Worm (Caenorhabditis elegans) whole organism, young adult: ENCODE measurements around the gene dnj-25.

Experiments
- C06A6.2 ChIP-seq: fragments of 200-800 bp; sonication (Bioruptor generic); conservative IDR thresholded peaks from 2 replicates; pipeline ENCODE4 v1.3.6; 2022; ENCODE audit warnings: missing genetic modification characterization, missing compliant biosample characterization
- C17E4.6 ChIP-seq: fragments of 200-800 bp; sonication (Bioruptor generic); IDR thresholded peaks from 2 replicates; pipeline ENCODE4 v1.3.6; 2022; ENCODE audit warnings: missing genetic modification reagents, missing genetic modification characterization, missing compliant biosample characterization
- F33H1.4 ChIP-seq: fragments of 200-800 bp; sonication (Bioruptor generic); IDR thresholded peaks from 2 replicates; pipeline ENCODE4 v1.3.6; 2022; ENCODE audit warnings: missing genetic modification reagents, missing genetic modification characterization, missing compliant biosample characterization
- F39B2.1 ChIP-seq: fragments of 200-800 bp; sonication (Bioruptor generic); IDR thresholded peaks from 2 replicates; pipeline ENCODE4 v1.3.6; 2022; ENCODE audit warnings: missing genetic modification reagents, missing genetic modification characterization, missing compliant biosample characterization
- K12H6.12 ChIP-seq: fragments of 200-800 bp; sonication (Bioruptor generic); optimal IDR thresholded peaks from 2 replicates; lab custom pipeline; 2018; ENCODE audit warnings: mild to moderate bottlenecking, missing genetic modification characterization, missing compliant biosample characterization
- T07F8.4 ChIP-seq: sonication (generic microtip); optimal IDR thresholded peaks from 2 replicates; lab custom pipeline; 2016; ENCODE audit warnings: mild to moderate bottlenecking, missing genetic modification characterization, moderate library complexity, missing compliant biosample characterization
- T26A5.8 ChIP-seq: sonication (generic microtip); optimal IDR thresholded peaks from 2 replicates; lab custom pipeline; 2016; ENCODE audit warnings: missing genetic modification characterization, missing compliant biosample characterization
- Y53F4B.3 ChIP-seq: fragments of 200-800 bp; sonication (Bioruptor generic); IDR thresholded peaks from 2 replicates; pipeline ENCODE4 v1.3.6; 2022; ENCODE audit warnings: missing genetic modification reagents, missing genetic modification characterization, missing compliant biosample characterization
- Y56A3A.18 ChIP-seq: fragments of 200-800 bp; sonication (Bioruptor generic); IDR thresholded peaks from 2 replicates; pipeline ENCODE4 v1.3.6; 2022; ENCODE audit warnings: missing genetic modification reagents, missing genetic modification characterization, missing compliant biosample characterization
- aptf-2 ChIP-seq: fragments of 200-800 bp; sonication (Bioruptor generic); conservative IDR thresholded peaks from 2 replicates; pipeline ENCODE4 v1.3.6; 2022; ENCODE audit warnings: missing genetic modification reagents, missing genetic modification characterization, missing compliant biosample characterization
- atf-7 ChIP-seq: sonication (generic microtip); optimal IDR thresholded peaks from 2 replicates; lab custom pipeline; 2017; ENCODE audit warnings: mild to moderate bottlenecking, missing genetic modification characterization, missing compliant biosample characterization
- attf-5 ChIP-seq: fragments of 200-800 bp; sonication (Bioruptor generic); optimal IDR thresholded peaks from 2 replicates; lab custom pipeline; 2018; ENCODE audit warnings: mild to moderate bottlenecking, missing genetic modification characterization, missing compliant biosample characterization
- cebp-1 ChIP-seq, 2 experiments: fragments of 200-800 bp in 1 of 2; sonication (Bioruptor generic) in 1 of 2; sonication (generic microtip) in 1 of 2; IDR thresholded peaks in 1 of 2; optimal IDR thresholded peaks in 1 of 2; 2 replicates each; pipeline versions ENCODE4 v1.3.6 to Lab custom; 2017 to 2022; ENCODE audit warnings: missing compliant biosample characterization in 2 of 2, missing genetic modification characterization in 2 of 2, mild to moderate bottlenecking in 1 of 2, missing genetic modification reagents in 1 of 2, moderate library complexity in 1 of 2
- dpff-1 ChIP-seq: sonication (generic microtip); optimal IDR thresholded peaks from 2 replicates; lab custom pipeline; 2017; ENCODE audit warnings: mild to moderate bottlenecking, missing genetic modification characterization, missing compliant biosample characterization
- dpl-1 ChIP-seq: fragments of 150-350 bp; optimal IDR thresholded peaks from 2 replicates; lab custom pipeline; 2014; ENCODE audit warnings: missing biosample characterization, missing genetic modification reagents, missing genetic modification characterization
- efl-1 ChIP-seq: fragments of 150-350 bp; optimal IDR thresholded peaks from 2 replicates; lab custom pipeline; 2014; ENCODE audit warnings: missing biosample characterization, missing genetic modification reagents, missing genetic modification characterization
- egrh-3 ChIP-seq: fragments of 200-800 bp; sonication (Bioruptor generic); IDR thresholded peaks from 2 replicates; pipeline ENCODE4 v1.3.6; 2022; ENCODE audit warnings: missing genetic modification reagents, missing genetic modification characterization, missing compliant biosample characterization
- ekl-4 ChIP-seq: fragments of 200-800 bp; sonication (Bioruptor generic); IDR thresholded peaks from 2 replicates; pipeline ENCODE4 v1.3.6; 2022; ENCODE audit warnings: missing genetic modification reagents, missing genetic modification characterization, missing compliant biosample characterization
- him-1 ChIP-seq: sonication (generic microtip); optimal IDR thresholded peaks from 2 replicates; lab custom pipeline; 2016; ENCODE audit warnings: missing genotype, missing genetic modification reagents, missing genetic modification characterization, missing compliant biosample characterization
- hmg-1.2 ChIP-seq: fragments of 200-800 bp; sonication (Bioruptor generic); IDR thresholded peaks from 2 replicates; pipeline ENCODE4 v1.3.6; 2022; ENCODE audit warnings: missing genetic modification reagents, missing genetic modification characterization, missing compliant biosample characterization
- hrde-1 ChIP-seq: sonication (generic microtip); optimal IDR thresholded peaks from 2 replicates; lab custom pipeline; 2016; ENCODE audit warnings: missing genetic modification characterization, mild to moderate bottlenecking, missing compliant biosample characterization, moderate library complexity, missing genotype, missing genetic modification reagents, borderline replicate concordance
- lin-40 ChIP-seq: sonication (generic microtip); optimal IDR thresholded peaks from 2 replicates; lab custom pipeline; 2016; ENCODE audit warnings: missing genetic modification characterization, mild to moderate bottlenecking, missing compliant biosample characterization, missing genotype, missing genetic modification reagents
- lin-54 ChIP-seq: fragments of 200-800 bp; sonication (Bioruptor generic); optimal IDR thresholded peaks from 2 replicates; lab custom pipeline; 2018; ENCODE audit warnings: mild to moderate bottlenecking, missing genetic modification characterization, missing compliant biosample characterization
- lir-1 ChIP-seq: fragments of 200-800 bp; sonication (Bioruptor generic); conservative IDR thresholded peaks from 2 replicates; pipeline ENCODE4 v1.3.6; 2022; ENCODE audit warnings: missing genetic modification reagents, missing genetic modification characterization, missing compliant biosample characterization
- lsy-27 ChIP-seq: sonication (generic microtip); optimal IDR thresholded peaks from 2 replicates; lab custom pipeline; 2017; ENCODE audit warnings: missing genetic modification characterization, mild to moderate bottlenecking, missing compliant biosample characterization, antibody characterized with exemption, missing genotype, borderline replicate concordance; ENCODE audit not compliant: insufficient read depth
- madf-6 ChIP-seq: fragments of 200-800 bp; sonication (Bioruptor generic); IDR thresholded peaks from 2 replicates; pipeline ENCODE4 v1.3.6; 2022; ENCODE audit warnings: missing genetic modification reagents, missing genetic modification characterization, missing compliant biosample characterization
- mel-28 ChIP-seq: sonication (generic microtip); optimal IDR thresholded peaks from 2 replicates; lab custom pipeline; 2016; ENCODE audit warnings: borderline replicate concordance, mild to moderate bottlenecking, missing genetic modification characterization, missing compliant biosample characterization
- nhr-120 ChIP-seq: fragments of 200-800 bp; sonication (Bioruptor generic); IDR thresholded peaks from 2 replicates; pipeline ENCODE4 v1.3.6; 2022; ENCODE audit warnings: missing genetic modification characterization, missing compliant biosample characterization
- pbrm-1 ChIP-seq: fragments of 200-800 bp; sonication (Bioruptor generic); IDR thresholded peaks from 2 replicates; pipeline ENCODE4 v1.3.6; 2022; ENCODE audit warnings: missing genetic modification reagents, missing genetic modification characterization, missing compliant biosample characterization
- rpc-1 ChIP-seq, 2 experiments: fragments of 150-350 bp in 1 of 2; sonication (generic microtip) in 1 of 2; optimal IDR thresholded peaks; 2 replicates each; lab custom pipeline; 2014 to 2018; ENCODE audit warnings: missing biosample characterization in 1 of 2, missing genetic modification characterization in 1 of 2, missing genetic modification reagents in 1 of 2, missing genotype in 1 of 2
- snpc-3.4 ChIP-seq: sonication (generic microtip); optimal IDR thresholded peaks from 2 replicates; lab custom pipeline; 2017; ENCODE audit warnings: missing genetic modification characterization, mild to moderate bottlenecking, missing compliant biosample characterization, antibody characterized with exemption, moderate library complexity, missing genotype, missing genetic modification reagents
- snpc-4 ChIP-seq, 5 experiments: fragments of 150-350 bp in 1 of 5; sonication (generic microtip) in 4 of 5; optimal IDR thresholded peaks; 2 replicates each; lab custom pipeline; 2014 to 2018; ENCODE audit warnings: missing genetic modification characterization in 5 of 5, missing biosample characterization in 3 of 5, antibody characterized with exemption in 2 of 5, mild to moderate bottlenecking in 2 of 5, missing compliant biosample characterization in 2 of 5, missing genotype in 2 of 5, moderate library complexity in 2 of 5, missing genetic modification reagents in 1 of 5
- tbx-9 ChIP-seq: sonication (generic microtip); optimal IDR thresholded peaks from 2 replicates; lab custom pipeline; 2016; ENCODE audit warnings: borderline replicate concordance, missing genetic modification characterization, inconsistent platforms, missing compliant biosample characterization
- unc-62 ChIP-seq: fragments of 150-350 bp; optimal IDR thresholded peaks from 2 replicates; lab custom pipeline; 2014; ENCODE audit warnings: missing biosample characterization, missing genetic modification reagents, missing genetic modification characterization
- zfh-2 ChIP-seq: fragments of 200-800 bp; sonication (Bioruptor generic); conservative IDR thresholded peaks from 2 replicates; pipeline ENCODE4 v1.3.6; 2022; ENCODE audit warnings: missing genetic modification reagents, missing genetic modification characterization, missing compliant biosample characterization
- ztf-22 ChIP-seq: fragments of 200-800 bp; sonication (Bioruptor generic); optimal IDR thresholded peaks from 2 replicates; lab custom pipeline; 2018; ENCODE audit warnings: mild to moderate bottlenecking, missing genetic modification characterization, moderate library complexity, missing compliant biosample characterization
- ztf-3 ChIP-seq: fragments of 200-800 bp; sonication (Bioruptor generic); optimal IDR thresholded peaks from 2 replicates; lab custom pipeline; 2018; ENCODE audit warnings: mild to moderate bottlenecking, missing genetic modification characterization, missing compliant biosample characterization

Gene dnj-25

ce11 chrV:20711733-20712132 lies 32.4 kb downstream of the dnj-25 start:
- TF ChIP-seq C06A6.2 (GFP tag; lab: Robert Waterston, UW) (0 out of 2 replicates have a peak, but pooled peaks have one; percentile 27), C17E4.6 (GFP tag; lab: Robert Waterston, UW) (no peak), Y56A3A.18 (no peak), lir-1 (GFP tag; lab: Robert Waterston, UW) (0 out of 2 replicates have a peak, but pooled peaks have one; percentile 15), cebp-1 (GFP tag; IDR thresholded peaks at IDR 0.05; lab: Robert Waterston, UW) (peak; percentile 81), cebp-1 (tag; optimal IDR thresholded peaks at IDR 0.05; lab: Kevin White, UChicago) (peak; percentile 93), hmg-1.2 (GFP tag; lab: Robert Waterston, UW) (peak; percentile 19; the same call in 1 of the 2 replicates)

- no peak for TF ChIP-seq cebp-1 (GFP tag; IDR thresholded peaks at IDR 0.05; lab: Robert Waterston, UW)
- peak; percentile 14 for TF ChIP-seq cebp-1 (tag; optimal IDR thresholded peaks at IDR 0.05; lab: Kevin White, UChicago)
- TF ChIP-seq K12H6.12 (tag; lab: Kevin White, UChicago): peak; percentile 16
- TF ChIP-seq ztf-22 (GFP tag; lab: Kevin White, UChicago): no peak
These were observed 33.5 kb downstream of the dnj-25 start for ce11 chrV:20710642-20711041.

- peak; percentile 9 for TF ChIP-seq atf-7
- TF ChIP-seq pbrm-1 (GFP tag; lab: Robert Waterston, UW): 0 out of 2 replicates have a peak, but pooled peaks have one; percentile 52
- TF ChIP-seq hmg-1.2 (GFP tag; lab: Robert Waterston, UW): peak; percentile 51; the same call in 1 of the 2 replicates
- no peak for TF ChIP-seq F33H1.4 (GFP tag; lab: Robert Waterston, UW)
- no peak for TF ChIP-seq Y53F4B.3 (GFP tag; lab: Robert Waterston, UW)
These were observed 34.0 kb downstream of the dnj-25 start for ce11 chrV:20710156-20710555.

ce11 chrV:20705125-20705524 lies 39.0 kb downstream of the dnj-25 start:
- TF ChIP-seq F39B2.1 (GFP tag; lab: Robert Waterston, UW) (0 out of 2 replicates have a peak, but pooled peaks have one; percentile 12), egrh-3 (GFP tag; lab: Robert Waterston, UW) (peak; percentile 60; the same call in 1 of the 2 replicates), zfh-2 (GFP tag; lab: Robert Waterston, UW) (0 out of 2 replicates have a peak, but pooled peaks have one; percentile 35)

- no peak for TF ChIP-seq rpc-1 (optimal IDR thresholded peaks at IDR 0.05; lab: Kevin White, UChicago)
- TF ChIP-seq rpc-1 (tag; optimal IDR thresholded peaks at IDR 0.05; lab: Kevin White, UChicago): no peak
- TF ChIP-seq T26A5.8: no peak
- no peak for TF ChIP-seq aptf-2 (GFP tag; lab: Robert Waterston, UW)
- no peak for TF ChIP-seq pbrm-1 (GFP tag; lab: Robert Waterston, UW)
- no peak for TF ChIP-seq snpc-3.4 (tag; lab: Kevin White, UChicago)
- no peak for TF ChIP-seq ztf-3
- no peak for TF ChIP-seq lsy-27 (tag; lab: Kevin White, UChicago)
- no peak for TF ChIP-seq him-1
- no peak for TF ChIP-seq tbx-9 (tag; lab: Kevin White, UChicago)
- no peak for TF ChIP-seq hrde-1 (tag; lab: Kevin White, UChicago)
- peak; percentile 2 for TF ChIP-seq lin-40 (tag; lab: Kevin White, UChicago)
- no peak for TF ChIP-seq zfh-2 (GFP tag; lab: Robert Waterston, UW)
- TF ChIP-seq lin-54: peak; percentile 49
- TF ChIP-seq attf-5 (GFP tag; lab: Kevin White, UChicago): no peak
- no peak for TF ChIP-seq nhr-120
- peak; percentile 46; the same call in 1 of the 2 replicates for TF ChIP-seq madf-6 (GFP tag; lab: Robert Waterston, UW)
- TF ChIP-seq ekl-4 (GFP tag; lab: Robert Waterston, UW): no peak
- TF ChIP-seq dpl-1 (GFP tag; lab: Kevin White, UChicago): no peak
- TF ChIP-seq efl-1: peak; percentile 20
- TF ChIP-seq dpff-1 (tag; lab: Kevin White, UChicago): no peak
- no peak for TF ChIP-seq snpc-4 (GFP tag; optimal IDR thresholded peaks at IDR 0.05; lab: Kevin White, UChicago)
- no peak for TF ChIP-seq snpc-4 (tag; optimal IDR thresholded peaks at IDR 0.05; lab: Kevin White, UChicago)
- TF ChIP-seq T07F8.4 (tag; lab: Kevin White, UChicago): no peak
- no peak for TF ChIP-seq unc-62 (GFP tag; lab: Kevin White, UChicago)
- TF ChIP-seq mel-28 (tag; lab: Kevin White, UChicago): no peak
These were observed 40.1 kb downstream of the dnj-25 start, which contains the start of the genes F53F8.5 and F53F8.6 for ce11 chrV:20703998-20704572. Gene F53F8.5 (minus strand): TSS chrV:20704049. Gene F53F8.6 (plus strand): TSS chrV:20704227.
